Fruit fly (Drosophila melanogaster): ENCODE results near the gene CG13460.

The CG13460 gene

dm6 chr3L:15102669-15103309, 41.3 kb upstream of the CG13460 start (continued):
- TF ChIP-seq CG32772 (GFP tag; IDR thresholded peaks at IDR 0.05), result 0 out of 2 replicates have a peak, but pooled peaks have one; percentile 23
- peak; percentile 26 for TF ChIP-seq dmrt99B (tag; optimal IDR thresholded peaks at IDR 0.05)
- TF ChIP-seq Med (GFP tag), result peak; percentile 68
- TF ChIP-seq fru (optimal IDR thresholded peaks at IDR 0.05), result no peak
- peak; percentile 22; the same call in 1 of the 2 replicates for TF ChIP-seq CG6689 (GFP tag; IDR thresholded peaks at IDR 0.05)
- peak; percentile 31 for TF ChIP-seq CG11504 (tag; optimal IDR thresholded peaks at IDR 0.05)
- TF ChIP-seq H15 (GFP tag; IDR thresholded peaks at IDR 0.05), result 0 out of 3 replicates have a peak, but pooled peaks have one; percentile 35
- peak; percentile 78 for TF ChIP-seq grau (tag; optimal IDR thresholded peaks at IDR 0.05)
- TF ChIP-seq gem (tag; optimal IDR thresholded peaks at IDR 0.05), result peak; percentile 30
- peak; percentile 92 for TF ChIP-seq Hey (tag; optimal IDR thresholded peaks at IDR 0.05)
- no peak for TF ChIP-seq CG3281 (GFP tag; optimal IDR thresholded peaks at IDR 0.05)
- peak; percentile 1 for TF ChIP-seq CG12219 (GFP tag; optimal IDR thresholded peaks at IDR 0.05)
- TF ChIP-seq eyg (GFP tag; optimal IDR thresholded peaks at IDR 0.05), result no peak
- TF ChIP-seq hkb (optimal IDR thresholded peaks at IDR 0.05), result no peak
- TF ChIP-seq hkb (GFP tag; IDR thresholded peaks at IDR 0.05), result 0 out of 2 replicates have a peak, but pooled peaks have one; percentile 8
- peak; percentile 61 for TF ChIP-seq row (GFP tag; IDR thresholded peaks at IDR 0.05)
- no peak for TF ChIP-seq Dip2 (GFP tag; IDR thresholded peaks at IDR 0.05)
- TF ChIP-seq sr (GFP tag; IDR thresholded peaks at IDR 0.05), result peak; percentile 78
- TF ChIP-seq Xbp1 (GFP tag; optimal IDR thresholded peaks at IDR 0.05), result peak; percentile 9
- 0 out of 3 replicates have a peak, but pooled peaks have one; percentile 36 for TF ChIP-seq ci (GFP tag; IDR thresholded peaks at IDR 0.05)
- 0 out of 2 replicates have a peak, but pooled peaks have one; percentile 15 for TF ChIP-seq sob (GFP tag; IDR thresholded peaks at IDR 0.05)
- TF ChIP-seq ranshi (GFP tag; IDR thresholded peaks at IDR 0.05), result peak; percentile 31; the same call in 1 of the 2 replicates
- no peak for TF ChIP-seq CG18764 (GFP tag; optimal IDR thresholded peaks at IDR 0.05)
- 0 out of 2 replicates have a peak, but pooled peaks have one; percentile 14 for TF ChIP-seq CG11247 (GFP tag; IDR thresholded peaks at IDR 0.05)
- TF ChIP-seq chinmo (GFP tag; IDR thresholded peaks at IDR 0.05; ENCODE audit: partially characterized antibody), result 0 out of 4 replicates have a peak, but pooled peaks have one; percentile 45
- 0 out of 3 replicates have a peak, but pooled peaks have one; percentile 3 for TF ChIP-seq Mrtf (GFP tag; IDR thresholded peaks at IDR 0.05)
- no peak for TF ChIP-seq CG16863 (GFP tag; optimal IDR thresholded peaks at IDR 0.05)
- 0 out of 3 replicates have a peak, but pooled peaks have one; percentile 26 for TF ChIP-seq tgo (GFP tag; IDR thresholded peaks at IDR 0.05)
- TF ChIP-seq chm (GFP tag; IDR thresholded peaks at IDR 0.05), result no peak
- TF ChIP-seq Ptx1 (GFP tag; IDR thresholded peaks at IDR 0.05), result peak; percentile 30; the same call in 1 of the 2 replicates
- peak; percentile 11 for TF ChIP-seq lab (GFP tag; optimal IDR thresholded peaks at IDR 0.05)
- peak; percentile 20 for TF ChIP-seq Sox102F (GFP tag; optimal IDR thresholded peaks at IDR 0.05)
- TF ChIP-seq Taf1 (GFP tag; IDR thresholded peaks at IDR 0.05), result 0 out of 2 replicates have a peak, but pooled peaks have one; percentile 19
- TF ChIP-seq CG6175 (GFP tag; IDR thresholded peaks at IDR 0.05), result 0 out of 3 replicates have a peak, but pooled peaks have one; percentile 21
- TF ChIP-seq CG3847 (GFP tag; IDR thresholded peaks at IDR 0.05), result no peak
- no peak for TF ChIP-seq wdn (GFP tag; IDR thresholded peaks at IDR 0.05)
- TF ChIP-seq crol (GFP tag; IDR thresholded peaks at IDR 0.05), result peak; percentile 61
- no peak for TF ChIP-seq tll (GFP tag; optimal IDR thresholded peaks at IDR 0.05)
- peak; percentile 28; the same call in 1 of the 3 replicates for TF ChIP-seq CG11695 (GFP tag; IDR thresholded peaks at IDR 0.05)
- peak in 1 of 2 experiments; percentile 23 for TF ChIP-seq Hr51 (GFP tag; optimal IDR thresholded peaks at IDR 0.05)
- TF ChIP-seq lmd (GFP tag; IDR thresholded peaks at IDR 0.05), result 0 out of 2 replicates have a peak, but pooled peaks have one; percentile 21
- TF ChIP-seq CG10959 (GFP tag; IDR thresholded peaks at IDR 0.05), result no peak
- TF ChIP-seq prd (optimal IDR thresholded peaks at IDR 0.05), result no peak
- TF ChIP-seq prd (GFP tag; IDR thresholded peaks at IDR 0.05), result peak; percentile 36; the same call in 2 of the 3 replicates
- peak; percentile 36; the same call in 1 of the 2 replicates for TF ChIP-seq Rfx (GFP tag; IDR thresholded peaks at IDR 0.05)
- TF ChIP-seq cg (GFP tag; optimal IDR thresholded peaks at IDR 0.05), result peak; percentile 63
- TF ChIP-seq nom (GFP tag; optimal IDR thresholded peaks at IDR 0.05), result peak; percentile 24
